Fruit fly (Drosophila melanogaster) whole organism, wandering third instar larva: ENCODE data around the gene Mad.

Source experiments
- CG32264 ChIP-seq: fragments of 200-800 bp; sonication (Bioruptor generic); optimal IDR thresholded peaks from 2 replicates; lab custom pipeline; 2016; ENCODE audit warnings: missing biosample characterization, missing genetic modification characterization
- Dfd ChIP-seq: fragments of >200 bp; optimal IDR thresholded peaks from 2 replicates; lab custom pipeline; 2017; ENCODE audit warnings: missing biosample characterization, missing genetic modification characterization
- Dif ChIP-seq: fragments of 200-275, 200-300 bp; sonication (Bioruptor generic); optimal IDR thresholded peaks from 2 replicates; lab custom pipeline; 2018; ENCODE audit warnings: missing biosample characterization, missing genetic modification characterization; ENCODE audit not compliant: partially characterized antibody
- GATAd ChIP-seq: sonication (Bioruptor generic); optimal IDR thresholded peaks from 2 replicates; lab custom pipeline; 2016; ENCODE audit warnings: missing biosample characterization, missing genetic modification characterization
- Hnf4 ChIP-seq: fragments of 200-800 bp; sonication (Bioruptor generic); optimal IDR thresholded peaks from 2 replicates; lab custom pipeline; 2016; ENCODE audit warnings: missing biosample characterization, mild to moderate bottlenecking, missing genetic modification characterization
- Hr83 ChIP-seq: fragments of 200-300 bp; sonication (Bioruptor generic); optimal IDR thresholded peaks from 2 replicates; lab custom pipeline; 2016; ENCODE audit warnings: missing biosample characterization, mild to moderate bottlenecking, missing genetic modification characterization, moderate library complexity; ENCODE audit not compliant: poor library complexity, severe bottlenecking
- br ChIP-seq: fragments of 200-800 bp; sonication (Bioruptor generic); optimal IDR thresholded peaks from 2 replicates; lab custom pipeline; 2016; ENCODE audit warnings: missing biosample characterization, missing genetic modification characterization
- foxo ChIP-seq, 2 experiments: fragments of 200-800 bp; sonication (Bioruptor generic); optimal IDR thresholded peaks; 2 replicates in 1 of 2; 3 replicates in 1 of 2; lab custom pipeline; 2016 to 2017; ENCODE audit warnings: missing biosample characterization in 2 of 2, missing genetic modification characterization in 2 of 2
- h ChIP-seq: fragments of 200-800 bp; sonication (Bioruptor generic); optimal IDR thresholded peaks from 3 replicates; lab custom pipeline; 2016; ENCODE audit warnings: missing biosample characterization, mild to moderate bottlenecking, missing genetic modification characterization
- jim ChIP-seq: fragments of 175-275, 200-325 bp; sonication (Bioruptor generic); optimal IDR thresholded peaks from 2 replicates; lab custom pipeline; 2016; ENCODE audit warnings: missing biosample characterization, mild to moderate bottlenecking, missing genetic modification characterization
- pan ChIP-seq: fragments of >200 bp; optimal IDR thresholded peaks from 2 replicates; lab custom pipeline; 2017
- psq ChIP-seq: fragments of 200-800 bp; sonication (Bioruptor generic); optimal IDR thresholded peaks from 3 replicates; lab custom pipeline; 2017; ENCODE audit warnings: missing biosample characterization, mild to moderate bottlenecking, missing genetic modification characterization, moderate library complexity

DNA sequence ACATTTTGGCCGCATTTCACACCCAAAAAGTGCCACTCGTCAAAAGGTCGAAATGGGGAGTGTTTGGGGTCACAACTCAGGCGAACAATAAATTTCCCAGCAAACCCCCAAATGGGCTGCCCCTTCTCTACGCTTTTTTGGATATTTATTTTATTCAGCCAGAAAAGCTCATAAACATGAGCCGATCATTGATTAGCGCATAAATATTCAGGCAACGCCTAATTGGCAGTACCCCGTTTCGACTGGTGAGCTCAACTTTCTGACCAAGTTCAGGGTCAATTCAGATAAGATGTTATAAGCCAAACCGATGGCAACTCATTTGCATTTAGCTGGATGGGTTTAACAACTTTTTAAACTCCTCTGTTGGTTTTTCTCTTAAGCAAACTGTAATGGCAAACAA, 39.8 kb downstream of the Mad start:
- TF ChIP-seq Dif (no peak), Hnf4 (GFP tag; lab: Kevin White, UChicago) (no peak), Hr83 (GFP tag; lab: Kevin White, UChicago) (no peak), foxo (GFP tag; optimal IDR thresholded peaks at IDR 0.05; lab: Kevin White, UChicago) (no peak), GATAd (GFP tag; lab: Kevin White, UChicago) (no peak), psq (no peak), br (no peak), jim (GFP tag; lab: Kevin White, UChicago) (no peak), Dfd (GFP tag; lab: Kevin White, UChicago) (no peak), CG32264 (GFP tag; lab: Kevin White, UChicago) (no peak), h (GFP tag; lab: Kevin White, UChicago) (no peak), pan (lab: Kevin White, UChicago) (no peak)
